Worm (Caenorhabditis elegans): ENCODE data around the gene B0563.1.
A peak's percentile ranks its signal among the peaks of the same experiment; 100 is the strongest.

The B0563.1 gene

DNA sequence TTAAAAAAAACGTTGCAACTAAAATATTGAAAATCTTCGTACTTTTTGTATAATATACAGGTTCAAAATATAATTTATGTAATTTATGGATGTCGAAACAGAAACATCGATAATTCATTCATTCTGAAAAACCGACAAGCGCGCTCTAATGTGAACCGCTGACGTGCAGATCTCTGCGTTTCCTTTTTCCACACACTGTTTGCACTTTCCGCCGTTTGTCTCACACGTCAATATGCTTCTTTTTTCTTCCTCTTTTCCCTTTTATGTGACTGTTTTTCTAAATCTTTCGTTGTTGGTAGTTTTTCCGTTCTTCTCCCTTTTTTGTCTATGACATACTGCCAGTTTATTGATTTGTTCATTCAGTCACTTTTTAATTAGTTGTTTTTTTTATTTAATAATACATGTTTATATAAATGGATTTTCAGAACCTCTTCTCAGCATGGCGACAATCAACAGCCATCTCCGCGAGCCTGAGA is 21.0 kb upstream of the B0563.1 start, which contains the start of gene tmbi-4 (continued):
- TF ChIP-seq nhr-23 (tag; optimal IDR thresholded peaks at IDR 0.05) (peak; percentile 38), elt-1 (tag; optimal IDR thresholded peaks at IDR 0.05) (peak; percentile 29), nhr-237 (tag; optimal IDR thresholded peaks at IDR 0.05) (no peak), lin-15B (tag; optimal IDR thresholded peaks at IDR 0.05) (peak; percentile 55), zag-1 (tag; optimal IDR thresholded peaks at IDR 0.05) (no peak), unc-62 (GFP tag; optimal IDR thresholded peaks at IDR 0.05) (no peak), unc-39 (tag; optimal IDR thresholded peaks at IDR 0.05) (no peak), R02D3.7 (tag; optimal IDR thresholded peaks at IDR 0.05) (no peak), nhr-76 (tag; optimal IDR thresholded peaks at IDR 0.05) (no peak), pqm-1 (tag; optimal IDR thresholded peaks at IDR 0.05) (peak; percentile 38), tbx-2 (tag; optimal IDR thresholded peaks at IDR 0.05) (no peak), mdl-1 (tag; optimal IDR thresholded peaks at IDR 0.05) (no peak), egl-5 (tag; optimal IDR thresholded peaks at IDR 0.05) (peak; percentile 72), pha-4 (tag; optimal IDR thresholded peaks at IDR 0.05) (peak; percentile 80), fkh-10 (GFP tag; optimal IDR thresholded peaks at IDR 0.05) (peak; percentile 50), ama-1 (optimal IDR thresholded peaks at IDR 0.05) (no peak), nhr-12 (tag; optimal IDR thresholded peaks at IDR 0.05) (no peak), hmg-11 (tag; optimal IDR thresholded peaks at IDR 0.05) (peak; percentile 61), fos-1 (tag; optimal IDR thresholded peaks at IDR 0.05) (no peak), elt-3 (tag; optimal IDR thresholded peaks at IDR 0.05) (no peak), nhr-28 (tag; optimal IDR thresholded peaks at IDR 0.05) (no peak)

DNA sequence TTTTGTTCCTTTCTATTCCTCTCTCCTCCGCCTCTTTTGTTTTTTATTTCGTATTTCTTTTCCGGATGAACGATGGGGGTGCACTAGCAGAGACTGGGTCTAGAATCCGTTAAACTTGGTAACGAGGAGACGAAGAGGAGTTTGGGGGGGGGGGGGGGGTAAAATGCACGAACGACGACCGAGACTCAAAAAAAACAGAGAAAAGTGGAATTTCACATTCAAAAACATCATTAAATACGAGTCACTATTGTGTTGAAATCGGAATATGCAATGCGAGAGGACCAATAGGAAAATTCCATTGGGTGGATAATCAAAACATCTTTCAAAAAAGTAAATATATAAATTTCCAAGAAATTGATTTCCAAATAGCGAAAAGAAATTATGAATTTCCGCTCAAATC is 17.1 kb upstream of the B0563.1 start, which contains the start of gene B0563.7:
TSS of gene B0563.7 (minus strand) at position 101 of the 400 bp plus-strand sequence.
- no peak for TF ChIP-seq nhr-23 (tag; optimal IDR thresholded peaks at IDR 0.05)
- no peak for TF ChIP-seq nfya-1 (tag; optimal IDR thresholded peaks at IDR 0.05; ENCODE audit: insufficient read depth)
- no peak for TF ChIP-seq ceh-9 (tag; optimal IDR thresholded peaks at IDR 0.05)

DNA sequence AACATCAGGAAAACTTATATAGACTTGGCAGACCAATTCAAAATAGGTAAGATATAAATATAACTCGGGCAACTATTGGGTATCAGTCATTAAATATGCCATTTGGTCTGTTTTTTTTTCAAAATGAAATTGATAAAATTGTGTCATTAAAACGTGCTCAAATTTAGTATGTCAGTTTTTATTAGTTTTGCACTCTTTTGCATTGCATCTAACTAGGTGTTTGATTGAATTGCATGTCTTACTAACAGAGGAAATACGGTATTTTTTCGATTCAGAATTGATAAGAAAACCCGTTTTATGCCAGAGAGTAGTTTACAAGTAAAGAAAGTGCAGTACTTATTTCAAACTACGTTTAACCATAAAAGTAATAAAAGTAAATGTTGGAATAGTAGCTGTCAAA is 15.6 kb upstream of the B0563.1 start:
- TF ChIP-seq nhr-25 (tag; optimal IDR thresholded peaks at IDR 0.05) = no peak
- TF ChIP-seq elt-2 (tag; optimal IDR thresholded peaks at IDR 0.05) = peak; percentile 42
- TF ChIP-seq pqm-1 (tag; optimal IDR thresholded peaks at IDR 0.05) = peak; percentile 17
- no peak for TF ChIP-seq pha-4 (tag; optimal IDR thresholded peaks at IDR 0.05)

DNA sequence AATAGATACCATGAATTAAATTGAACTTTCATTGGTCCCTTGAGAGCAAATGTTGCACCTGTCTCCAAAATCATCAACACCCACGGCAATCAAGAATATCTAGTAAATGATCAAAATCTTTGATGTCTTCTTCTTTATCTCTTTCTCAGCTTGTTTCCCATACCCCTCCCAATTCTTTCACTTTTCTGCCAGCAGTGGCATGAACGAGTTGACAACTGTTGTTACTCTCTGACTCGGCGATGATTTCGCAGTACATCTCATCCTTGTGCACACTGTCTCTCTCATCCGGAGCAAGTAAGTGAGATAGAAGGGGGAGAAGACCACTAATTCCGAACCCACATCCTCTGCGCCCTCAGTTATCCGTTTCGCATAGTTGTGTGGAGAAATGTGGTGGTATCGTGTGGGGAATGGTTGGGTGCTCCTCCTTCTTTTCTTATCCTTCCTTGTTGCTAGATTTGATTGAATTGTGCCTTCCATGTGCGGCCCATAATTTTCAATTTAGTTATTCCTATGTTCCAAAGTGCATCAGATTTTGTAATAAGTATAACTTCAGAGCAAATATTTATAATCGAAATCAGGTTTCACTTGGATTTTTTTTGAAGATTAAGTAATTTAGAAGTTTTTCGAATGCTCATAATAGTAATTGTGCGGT is 10.0 kb upstream of the B0563.1 start:
- TF ChIP-seq lin-39 (tag; optimal IDR thresholded peaks at IDR 0.05) = peak; percentile 33
- TF ChIP-seq mml-1 (tag; optimal IDR thresholded peaks at IDR 0.05) = no peak
- TF ChIP-seq egl-5 (tag; optimal IDR thresholded peaks at IDR 0.05) = peak; percentile 50

DNA sequence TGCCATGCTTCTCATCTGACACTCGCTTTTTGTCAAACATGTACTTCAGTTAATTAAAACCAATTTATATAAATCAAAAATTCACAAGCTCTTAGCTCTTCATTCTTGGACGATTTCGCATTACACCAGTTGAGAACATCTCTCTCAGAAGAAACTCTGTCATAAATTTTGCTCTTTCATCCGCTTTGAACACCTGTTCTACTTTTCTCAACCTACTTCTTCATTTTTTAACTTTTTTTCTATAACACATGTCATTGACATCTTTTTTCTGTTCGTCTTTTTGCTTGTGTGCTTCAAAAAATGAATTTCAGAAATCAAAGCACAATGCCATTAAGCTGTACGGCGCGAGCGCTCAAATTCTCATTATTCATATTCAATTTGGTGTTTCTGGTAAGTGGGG is 8.5 kb upstream of the B0563.1 start, which contains the start of gene tsp-11:
TSS of gene tsp-11 (plus strand) at position 301 of the 400 bp plus-strand sequence.
- TF ChIP-seq ceh-9 (tag; optimal IDR thresholded peaks at IDR 0.05) = no peak
- no peak for TF ChIP-seq sea-2 (GFP tag; optimal IDR thresholded peaks at IDR 0.05)
- no peak for TF ChIP-seq nhr-76 (tag; optimal IDR thresholded peaks at IDR 0.05)
- TF ChIP-seq lsy-12 (tag; optimal IDR thresholded peaks at IDR 0.05) = no peak
- TF ChIP-seq fkh-10 (GFP tag; optimal IDR thresholded peaks at IDR 0.05) = no peak
- no peak for TF ChIP-seq egl-5 (tag; optimal IDR thresholded peaks at IDR 0.05)

DNA sequence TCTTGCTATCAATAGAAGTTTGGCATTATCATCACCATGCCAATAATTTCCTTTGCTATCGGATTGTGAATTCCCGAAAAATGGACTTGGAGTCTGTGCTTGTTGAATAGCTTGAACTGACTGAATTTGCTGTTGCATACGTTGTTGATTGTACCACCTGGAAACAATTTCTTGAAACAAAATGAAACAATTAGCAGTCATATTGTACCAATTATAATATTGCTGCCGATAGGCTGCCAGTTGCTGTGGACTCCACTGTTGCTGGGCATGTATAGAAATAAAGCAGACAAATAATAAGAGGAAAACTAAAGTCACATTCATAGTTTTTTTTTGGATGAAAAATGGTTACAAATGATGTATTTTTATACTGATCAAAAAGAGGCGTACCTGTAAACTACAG is 4.4 kb upstream of the B0563.1 start, which contains the start of gene B0563.10:
TSS of gene B0563.10 (minus strand) at position 325 of the 400 bp plus-strand sequence.
- TF ChIP-seq elt-3 (tag; optimal IDR thresholded peaks at IDR 0.05) (no peak), zag-1 (tag; optimal IDR thresholded peaks at IDR 0.05) (no peak), eor-1 (tag; optimal IDR thresholded peaks at IDR 0.05) (no peak), ceh-16 (tag; optimal IDR thresholded peaks at IDR 0.05) (no peak), lin-15B (tag; optimal IDR thresholded peaks at IDR 0.05) (no peak), nhr-25 (tag; optimal IDR thresholded peaks at IDR 0.05) (no peak), lin-39 (tag; optimal IDR thresholded peaks at IDR 0.05) (no peak), sea-2 (GFP tag; optimal IDR thresholded peaks at IDR 0.05) (no peak), ceh-9 (tag; optimal IDR thresholded peaks at IDR 0.05) (no peak), nhr-77 (tag; optimal IDR thresholded peaks at IDR 0.05) (no peak), ceh-28 (tag; optimal IDR thresholded peaks at IDR 0.05) (no peak)
